Fruit fly (Drosophila melanogaster) whole organism, embryonic: Measurements from ENCODE around the gene mRpL40.

ENCODE experiments used
- ATbp ChIP-seq: fragments of 200-800 bp; sonication (Bioruptor generic); optimal IDR thresholded peaks from 2 replicates; lab custom pipeline; 2017; ENCODE audit warnings: missing biosample characterization, mild to moderate bottlenecking, missing genetic modification characterization, missing genetic modification reagents
- Atf6 ChIP-seq: fragments of 200-800 bp; sonication (Bioruptor generic); IDR thresholded peaks from 2 replicates; pipeline ENCODE4 v1.3.6; 2022; ENCODE audit warnings: missing biosample characterization, missing genetic modification characterization
- BEAF-32 ChIP-seq: fragments of 200-800 bp; sonication (Bioruptor generic); optimal IDR thresholded peaks from 3 replicates; lab custom pipeline; 2017; ENCODE audit warnings: missing biosample characterization, missing genetic modification characterization, mild to moderate bottlenecking, moderate library complexity, missing genetic modification reagents
- Bdp1 ChIP-seq: fragments of 200-800 bp; sonication (Bioruptor generic); optimal IDR thresholded peaks from 3 replicates; lab custom pipeline; 2016; ENCODE audit warnings: missing biosample characterization, missing genetic modification characterization
- CG10267 ChIP-seq: fragments of 200-800 bp; sonication (Bioruptor generic); optimal IDR thresholded peaks from 2 replicates; lab custom pipeline; 2018; ENCODE audit warnings: missing biosample characterization, mild to moderate bottlenecking, missing genetic modification characterization, moderate library complexity
- CG10654 ChIP-seq: fragments of 200-800 bp; sonication (Bioruptor generic); optimal IDR thresholded peaks from 2 replicates; lab custom pipeline; 2016; ENCODE audit warnings: missing biosample characterization, missing genetic modification characterization
- CG11504 ChIP-seq: fragments of 200-800 bp; sonication (Bioruptor generic); optimal IDR thresholded peaks from 3 replicates; lab custom pipeline; 2019; ENCODE audit warnings: missing biosample characterization, mild to moderate bottlenecking, missing genetic modification characterization, moderate library complexity
- CG12942 ChIP-seq: fragments of 200-800 bp; sonication (Bioruptor generic); optimal IDR thresholded peaks from 3 replicates; lab custom pipeline; 2016; ENCODE audit warnings: missing biosample characterization, missing genetic modification characterization
- CG17568 ChIP-seq: fragments of 200-800 bp; sonication (Bioruptor generic); optimal IDR thresholded peaks from 2 replicates; lab custom pipeline; 2018; ENCODE audit warnings: missing biosample characterization, mild to moderate bottlenecking, missing genetic modification characterization, moderate library complexity
- CG18011 ChIP-seq: fragments of 200-800 bp; sonication (Bioruptor generic); optimal IDR thresholded peaks from 2 replicates; lab custom pipeline; 2017; ENCODE audit warnings: missing biosample characterization, missing genetic modification characterization, mild to moderate bottlenecking, moderate library complexity, missing genotype
- CG1832 ChIP-seq: fragments of 200-800 bp; sonication (Bioruptor generic); optimal IDR thresholded peaks from 2 replicates; lab custom pipeline; 2017; ENCODE audit warnings: missing biosample characterization, mild to moderate bottlenecking, missing genetic modification characterization, inconsistent platforms
- CG18619 ChIP-seq: fragments of 200-800 bp; sonication (Bioruptor generic); optimal IDR thresholded peaks from 3 replicates; lab custom pipeline; 2017; ENCODE audit warnings: missing biosample characterization, mild to moderate bottlenecking, missing genetic modification characterization
- CG30020 ChIP-seq: fragments of 200-800 bp; optimal IDR thresholded peaks from 2 replicates; lab custom pipeline; 2019; ENCODE audit warnings: missing biosample characterization, mild to moderate bottlenecking, missing genetic modification characterization, moderate library complexity
- CG4424 ChIP-seq: fragments of 200-800 bp; sonication (Bioruptor generic); optimal IDR thresholded peaks from 3 replicates; lab custom pipeline; 2016; ENCODE audit warnings: missing biosample characterization, missing genetic modification characterization
- CG7357 ChIP-seq: fragments of 200-800 bp; sonication (Bioruptor generic); IDR thresholded peaks from 3 replicates; pipeline ENCODE4 v1.3.6; 2022; ENCODE audit warnings: missing biosample characterization, missing genetic modification characterization
- CG7745 ChIP-seq: fragments of 200-800 bp; sonication (Bioruptor generic); optimal IDR thresholded peaks from 2 replicates; lab custom pipeline; 2018; ENCODE audit warnings: missing biosample characterization, mild to moderate bottlenecking, missing genetic modification characterization, moderate library complexity
- CG8478 ChIP-seq: fragments of >200 bp; optimal IDR thresholded peaks from 2 replicates; lab custom pipeline; 2018
- Dfd ChIP-seq, 2 experiments: fragments of >200 bp; optimal IDR thresholded peaks; 2 replicates each; lab custom pipeline; 2017; ENCODE audit warnings: missing biosample characterization in 2 of 2, missing genetic modification characterization in 2 of 2
- Dip2 ChIP-seq: fragments of 200-800 bp; sonication (Bioruptor generic); IDR thresholded peaks from 2 replicates; pipeline ENCODE4 v1.3.6; 2022; ENCODE audit warnings: missing biosample characterization, missing genetic modification characterization
- Dip3 ChIP-seq: fragments of 200-800 bp; sonication (Bioruptor generic); optimal IDR thresholded peaks from 3 replicates; lab custom pipeline; 2016; ENCODE audit warnings: missing biosample characterization, missing genetic modification characterization
- Dll ChIP-seq: fragments of 200-800 bp; sonication (Bioruptor generic); IDR thresholded peaks from 4 replicates; pipeline ENCODE4 v1.3.6; 2022; ENCODE audit warnings: missing biosample characterization, missing genetic modification characterization; ENCODE audit not compliant: partially characterized antibody
- Drgx ChIP-seq: fragments of 200-800 bp; sonication (Bioruptor generic); IDR thresholded peaks from 2 replicates; pipeline ENCODE4 v1.3.6; 2022; ENCODE audit warnings: missing biosample characterization, missing genetic modification characterization
- Eip74EF ChIP-seq, 2 experiments: fragments of 200-800 bp in 1 of 2; fragments of >200 bp in 1 of 2; sonication (Bioruptor generic) in 1 of 2; optimal IDR thresholded peaks; 2 replicates each; lab custom pipeline; 2017 to 2019; ENCODE audit warnings: missing biosample characterization in 2 of 2, missing genetic modification characterization in 2 of 2, mild to moderate bottlenecking in 1 of 2, moderate library complexity in 1 of 2
- H15 ChIP-seq: fragments of 200-800 bp; sonication (Bioruptor generic); IDR thresholded peaks from 3 replicates; pipeline ENCODE4 v1.3.6; 2022; ENCODE audit warnings: missing biosample characterization, missing genetic modification characterization
- HLH3B ChIP-seq: fragments of 200-800 bp; sonication (Bioruptor generic); IDR thresholded peaks from 2 replicates; pipeline ENCODE4 v1.3.6; 2022; ENCODE audit warnings: missing biosample characterization, missing genetic modification characterization
- Hr39 ChIP-seq: fragments of >200 bp; optimal IDR thresholded peaks from 2 replicates; lab custom pipeline; 2017
- Hr78 ChIP-seq, 2 experiments: fragments of 200-800 bp in 1 of 2; fragments of >200 bp in 1 of 2; sonication (Bioruptor generic) in 1 of 2; optimal IDR thresholded peaks; 2 replicates each; lab custom pipeline; 2017 to 2019; ENCODE audit warnings: missing biosample characterization in 2 of 2, missing genetic modification characterization in 2 of 2, mild to moderate bottlenecking in 1 of 2, moderate library complexity in 1 of 2
- MBD-R2 ChIP-seq: fragments of 200-800 bp; sonication (Bioruptor generic); IDR thresholded peaks from 2 replicates; pipeline ENCODE4 v1.3.6; 2022; ENCODE audit warnings: missing biosample characterization, missing genetic modification characterization
- Mes4 ChIP-seq: fragments of 200-800 bp; sonication (Bioruptor generic); optimal IDR thresholded peaks from 2 replicates; lab custom pipeline; 2016; ENCODE audit warnings: missing biosample characterization, missing genetic modification characterization
- Mrtf ChIP-seq: fragments of 200-800 bp; sonication (Bioruptor generic); IDR thresholded peaks from 3 replicates; pipeline ENCODE4 v1.3.6; 2022; ENCODE audit warnings: missing biosample characterization, missing genetic modification characterization
- Optix ChIP-seq: fragments of 200-800 bp; sonication (Bioruptor generic); IDR thresholded peaks from 3 replicates; pipeline ENCODE4 v1.3.6; 2022; ENCODE audit warnings: missing biosample characterization, missing genetic modification characterization
- Rx ChIP-seq: fragments of 200-800 bp; sonication (Bioruptor generic); IDR thresholded peaks from 2 replicates; pipeline ENCODE4 v1.3.6; 2022; ENCODE audit warnings: missing biosample characterization, missing genetic modification characterization
- Tbp ChIP-seq: fragments of >200 bp; optimal IDR thresholded peaks from 2 replicates; lab custom pipeline; 2018; ENCODE audit warnings: missing biosample characterization, missing genetic modification characterization
- ac ChIP-seq: fragments of 200-800 bp; sonication (Bioruptor generic); optimal IDR thresholded peaks from 3 replicates; lab custom pipeline; 2017; ENCODE audit warnings: missing biosample characterization, mild to moderate bottlenecking, missing genetic modification characterization
- en ChIP-seq: fragments of 200-800 bp; sonication (Bioruptor generic); optimal IDR thresholded peaks from 2 replicates; lab custom pipeline; 2016; ENCODE audit warnings: missing biosample characterization, missing genetic modification characterization
- gt ChIP-seq: fragments of 200-800 bp; sonication (Bioruptor generic); IDR thresholded peaks from 2 replicates; pipeline ENCODE4 v1.3.6; 2022; ENCODE audit warnings: missing biosample characterization, missing genetic modification characterization
- lmd ChIP-seq: fragments of 200-800 bp; sonication (Bioruptor generic); IDR thresholded peaks from 2 replicates; pipeline ENCODE4 v1.3.6; 2022; ENCODE audit warnings: missing biosample characterization, missing genetic modification characterization
- org-1 ChIP-seq: fragments of 200-800 bp; sonication (Bioruptor generic); optimal IDR thresholded peaks from 2 replicates; lab custom pipeline; 2017; ENCODE audit warnings: missing biosample characterization, missing genetic modification characterization
- pb ChIP-seq: fragments of 200-800 bp; sonication (Bioruptor generic); optimal IDR thresholded peaks from 3 replicates; lab custom pipeline; 2016; ENCODE audit warnings: missing biosample characterization, missing genetic modification characterization
- prd ChIP-seq, 3 experiments: fragments of >200 bp in 2 of 3; fragments of 200-800 bp in 1 of 3; sonication (Bioruptor generic) in 1 of 3; optimal IDR thresholded peaks in 2 of 3; IDR thresholded peaks in 1 of 3; 2 replicates in 2 of 3; 3 replicates in 1 of 3; pipeline versions ENCODE4 v1.3.6 to Lab custom; 2017 to 2022; ENCODE audit warnings: missing biosample characterization in 1 of 3, missing genetic modification characterization in 1 of 3
- rib ChIP-seq: fragments of 200-800 bp; sonication (Bioruptor generic); IDR thresholded peaks from 2 replicates; pipeline ENCODE4 v1.3.6; 2022; ENCODE audit warnings: missing biosample characterization, missing genetic modification characterization
- row ChIP-seq: fragments of 200-800 bp; sonication (Bioruptor generic); IDR thresholded peaks from 3 replicates; pipeline ENCODE4 v1.3.6; 2022; ENCODE audit warnings: missing biosample characterization, missing genetic modification characterization
- schlank ChIP-seq: fragments of 200-800 bp; sonication (Bioruptor generic); optimal IDR thresholded peaks from 2 replicates; lab custom pipeline; 2018; ENCODE audit warnings: missing biosample characterization, mild to moderate bottlenecking, missing genetic modification characterization
- sob ChIP-seq: fragments of 200-800 bp; sonication (Bioruptor generic); IDR thresholded peaks from 2 replicates; pipeline ENCODE4 v1.3.6; 2022; ENCODE audit warnings: missing biosample characterization, missing genetic modification characterization
- tap ChIP-seq: fragments of 200-800 bp; optimal IDR thresholded peaks from 3 replicates; lab custom pipeline; 2019; ENCODE audit warnings: missing biosample characterization, mild to moderate bottlenecking, missing genetic modification characterization, moderate library complexity
- tgo ChIP-seq: fragments of 200-800 bp; sonication (Bioruptor generic); IDR thresholded peaks from 3 replicates; pipeline ENCODE4 v1.3.6; 2022; ENCODE audit warnings: missing biosample characterization, missing genetic modification characterization
- tx ChIP-seq: fragments of 200-800 bp; sonication (Bioruptor generic); optimal IDR thresholded peaks from 2 replicates; lab custom pipeline; 2016; ENCODE audit warnings: missing biosample characterization, missing genetic modification characterization
- unc-4 ChIP-seq: fragments of 200-800 bp; sonication (Bioruptor generic); IDR thresholded peaks from 2 replicates; pipeline ENCODE4 v1.3.6; 2022; ENCODE audit warnings: missing biosample characterization, missing genetic modification characterization; ENCODE audit not compliant: partially characterized antibody
- z ChIP-seq: fragments of 200-800 bp; sonication (Bioruptor generic); IDR thresholded peaks from 3 replicates; pipeline ENCODE4 v1.3.6; 2022; ENCODE audit warnings: missing biosample characterization, missing genetic modification characterization
- zfh2 ChIP-seq: fragments of 200-800 bp; sonication (Bioruptor generic); optimal IDR thresholded peaks from 2 replicates; lab custom pipeline; 2016; ENCODE audit warnings: missing biosample characterization, missing genetic modification characterization

The mRpL40 gene

dm6 chr3R:11454210-11454904 lies 46.6 kb downstream of the mRpL40 start (continued):
- peak; percentile 63; the same call in 1 of the 2 replicates for TF ChIP-seq Atf6 (GFP tag; lab: Robert Waterston, UW)
- TF ChIP-seq Tbp = no peak
- peak; percentile 59; the same call in 2 of the 3 replicates for TF ChIP-seq tgo (GFP tag; lab: Robert Waterston, UW)
- peak; percentile 13 for TF ChIP-seq CG10267 (tag; lab: Kevin White, UChicago)
- TF ChIP-seq en (GFP tag; lab: Kevin White, UChicago) = no peak
- no peak for TF ChIP-seq H15 (GFP tag; lab: Robert Waterston, UW)
- TF ChIP-seq CG7357 = no peak
- peak; percentile 20 for TF ChIP-seq CG18011 (GFP tag; lab: Kevin White, UChicago)
- no peak for TF ChIP-seq CG7745
- no peak for TF ChIP-seq CG10654
- no peak for TF ChIP-seq CG1832 (GFP tag; lab: Kevin White, UChicago)
- peak; percentile 75 for TF ChIP-seq lmd (GFP tag; lab: Robert Waterston, UW)
- no peak for TF ChIP-seq gt (GFP tag; lab: Robert Waterston, UW)
- TF ChIP-seq Dfd (GFP tag; optimal IDR thresholded peaks at IDR 0.05; lab: Kevin White, UChicago) = no peak
- peak; percentile 5 for TF ChIP-seq pb (GFP tag; lab: Kevin White, UChicago)
- TF ChIP-seq Rx (GFP tag; lab: Robert Waterston, UW) = no peak
- TF ChIP-seq Drgx = no peak
- TF ChIP-seq CG11504 (tag; lab: Kevin White, UChicago) = peak; percentile 76
- TF ChIP-seq Bdp1 (GFP tag; lab: Kevin White, UChicago) = no peak
- no peak for TF ChIP-seq tap
- 0 out of 3 replicates have a peak, but pooled peaks have one; percentile 29 for TF ChIP-seq Mrtf (GFP tag; lab: Robert Waterston, UW)
- TF ChIP-seq Dip3 (GFP tag; lab: Kevin White, UChicago) = peak; percentile 72
- 0 out of 2 replicates have a peak, but pooled peaks have one; percentile 13 for TF ChIP-seq Dip2 (GFP tag; lab: Robert Waterston, UW)
- peak; percentile 30; the same call in 1 of the 2 replicates for TF ChIP-seq HLH3B (GFP tag; lab: Robert Waterston, UW)
- TF ChIP-seq ATbp (GFP tag; lab: Kevin White, UChicago) = no peak
- no peak for TF ChIP-seq Mes4 (GFP tag; lab: Kevin White, UChicago)
- TF ChIP-seq CG12942 (GFP tag; lab: Kevin White, UChicago) = peak; percentile 26
- TF ChIP-seq Hr39 (lab: Kevin White, UChicago) = no peak
- peak; percentile 11 for TF ChIP-seq CG4424 (GFP tag; lab: Kevin White, UChicago)
- TF ChIP-seq row = peak; percentile 72
- TF ChIP-seq Dll (GFP tag; lab: Robert Waterston, UW) = no peak
- TF ChIP-seq BEAF-32 (GFP tag; lab: Kevin White, UChicago) = no peak
- peak; percentile 40 for TF ChIP-seq schlank (tag; lab: Kevin White, UChicago)
- peak; percentile 48 for TF ChIP-seq org-1 (GFP tag; lab: Kevin White, UChicago)
- TF ChIP-seq CG30020 (tag; lab: Kevin White, UChicago) = no peak
- peak; percentile 86 for TF ChIP-seq zfh2
- TF ChIP-seq CG8478 (lab: Kevin White, UChicago) = no peak
- TF ChIP-seq rib (GFP tag; lab: Robert Waterston, UW) = no peak; the same call in 1 of the 2 replicates
- TF ChIP-seq z (GFP tag; lab: Robert Waterston, UW) = no peak
- TF ChIP-seq Hr78 (GFP tag; optimal IDR thresholded peaks at IDR 0.05; lab: Kevin White, UChicago) = peak in 1 of 2 experiments; percentile 12
- TF ChIP-seq sob (GFP tag; lab: Robert Waterston, UW) = peak; percentile 59; the same call in 1 of the 2 replicates
- TF ChIP-seq ac = no peak
- TF ChIP-seq MBD-R2 (GFP tag; lab: Robert Waterston, UW) = peak; percentile 30; the same call in 1 of the 2 replicates
- peak; percentile 36 for TF ChIP-seq tx (GFP tag; lab: Kevin White, UChicago)
- TF ChIP-seq CG18619 = peak; percentile 68
- TF ChIP-seq CG17568 (GFP tag; lab: Kevin White, UChicago) = no peak
- no peak for TF ChIP-seq Eip74EF (GFP tag; optimal IDR thresholded peaks at IDR 0.05; lab: Kevin White, UChicago)
- TF ChIP-seq prd (optimal IDR thresholded peaks at IDR 0.05; lab: Kevin White, UChicago) = no peak
- TF ChIP-seq prd (GFP tag; IDR thresholded peaks at IDR 0.05; lab: Robert Waterston, UW) = peak; percentile 68
- no peak for TF ChIP-seq unc-4 (GFP tag; lab: Robert Waterston, UW)
- no peak for TF ChIP-seq Optix
